Fruit fly (Drosophila melanogaster) whole organism, wandering third instar larva: ENCODE results near the gene Shawl.
A peak's percentile ranks its signal among the peaks of the same experiment; 100 is the strongest.

Experiments
- Abd-B ChIP-seq: fragments of >200 bp; optimal IDR thresholded peaks from 2 replicates; lab custom pipeline; 2017; ENCODE audit warnings: missing biosample characterization, missing genetic modification characterization
- CG32264 ChIP-seq: fragments of 200-800 bp; sonication (Bioruptor generic); optimal IDR thresholded peaks from 2 replicates; lab custom pipeline; 2016; ENCODE audit warnings: missing biosample characterization, missing genetic modification characterization
- CG9705 ChIP-seq: fragments of 200-800 bp; sonication (Bioruptor generic); optimal IDR thresholded peaks from 2 replicates; lab custom pipeline; 2018; ENCODE audit warnings: missing biosample characterization, mild to moderate bottlenecking, missing genetic modification characterization
- CrebA ChIP-seq: fragments of 200-800 bp; sonication (Bioruptor generic); optimal IDR thresholded peaks from 2 replicates; lab custom pipeline; 2016; ENCODE audit warnings: missing biosample characterization, mild to moderate bottlenecking, missing genetic modification characterization, borderline replicate concordance
- Dfd ChIP-seq: fragments of >200 bp; optimal IDR thresholded peaks from 2 replicates; lab custom pipeline; 2017; ENCODE audit warnings: missing biosample characterization, missing genetic modification characterization
- Dif ChIP-seq: fragments of 200-275, 200-300 bp; sonication (Bioruptor generic); optimal IDR thresholded peaks from 2 replicates; lab custom pipeline; 2018; ENCODE audit warnings: missing biosample characterization, missing genetic modification characterization; ENCODE audit not compliant: partially characterized antibody
- GATAd ChIP-seq: sonication (Bioruptor generic); optimal IDR thresholded peaks from 2 replicates; lab custom pipeline; 2016; ENCODE audit warnings: missing biosample characterization, missing genetic modification characterization
- HLH106 ChIP-seq: fragments of 200-800 bp; optimal IDR thresholded peaks from 3 replicates; lab custom pipeline; 2019; ENCODE audit warnings: missing biosample characterization, mild to moderate bottlenecking, missing genetic modification characterization, moderate library complexity
- Hnf4 ChIP-seq: fragments of 200-800 bp; sonication (Bioruptor generic); optimal IDR thresholded peaks from 2 replicates; lab custom pipeline; 2016; ENCODE audit warnings: missing biosample characterization, mild to moderate bottlenecking, missing genetic modification characterization
- Hr78 ChIP-seq: fragments of >200 bp; optimal IDR thresholded peaks from 2 replicates; lab custom pipeline; 2017; ENCODE audit warnings: missing biosample characterization, missing genetic modification characterization
- Hr83 ChIP-seq: fragments of 200-300 bp; sonication (Bioruptor generic); optimal IDR thresholded peaks from 2 replicates; lab custom pipeline; 2016; ENCODE audit warnings: missing biosample characterization, mild to moderate bottlenecking, missing genetic modification characterization, moderate library complexity; ENCODE audit not compliant: poor library complexity, severe bottlenecking
- Myc ChIP-seq: fragments of >200 bp; optimal IDR thresholded peaks from 2 replicates; lab custom pipeline; 2017
- N ChIP-seq: fragments of >200 bp; optimal IDR thresholded peaks from 2 replicates; lab custom pipeline; 2018; ENCODE audit warnings: missing biosample characterization, missing external identifiers, missing genetic modification characterization
- OdsH ChIP-seq: fragments of 200-800 bp; sonication (Bioruptor generic); optimal IDR thresholded peaks from 2 replicates; lab custom pipeline; 2016; ENCODE audit warnings: missing biosample characterization, mild to moderate bottlenecking, missing genetic modification characterization
- Rel ChIP-seq, 2 experiments: fragments of 200-800 bp; sonication (Bioruptor generic) in 1 of 2; optimal IDR thresholded peaks; 2 replicates in 1 of 2; 3 replicates in 1 of 2; lab custom pipeline; 2016 to 2019; ENCODE audit warnings: mild to moderate bottlenecking in 2 of 2, missing biosample characterization in 2 of 2, missing genetic modification characterization in 2 of 2, moderate library complexity in 1 of 2
- Sp1 ChIP-seq: fragments of 200-800 bp; sonication (Bioruptor generic); optimal IDR thresholded peaks from 3 replicates; lab custom pipeline; 2019; ENCODE audit warnings: missing biosample characterization, mild to moderate bottlenecking, missing genetic modification characterization, moderate library complexity
- Vsx2 ChIP-seq: fragments of 200-300, 225-300 bp; sonication (Bioruptor generic); optimal IDR thresholded peaks from 2 replicates; lab custom pipeline; 2018; ENCODE audit warnings: missing biosample characterization, missing genetic modification characterization; ENCODE audit not compliant: partially characterized antibody
- br ChIP-seq: fragments of 200-800 bp; sonication (Bioruptor generic); optimal IDR thresholded peaks from 2 replicates; lab custom pipeline; 2016; ENCODE audit warnings: missing biosample characterization, missing genetic modification characterization
- dl ChIP-seq, 2 experiments: fragments of 175-275, 200-275 bp in 1 of 2; fragments of 200-275 bp in 1 of 2; sonication (Bioruptor generic); optimal IDR thresholded peaks; lab custom pipeline; 2018; ENCODE audit warnings: mild to moderate bottlenecking in 2 of 2, missing biosample characterization in 2 of 2, missing genetic modification characterization in 2 of 2, moderate library complexity in 2 of 2; ENCODE audit not compliant: partially characterized antibody in 2 of 2, insufficient read depth in 1 of 2
- dmrt93B ChIP-seq: fragments of 200-800 bp; sonication (Bioruptor generic); optimal IDR thresholded peaks from 2 replicates; lab custom pipeline; 2018; ENCODE audit warnings: missing biosample characterization, mild to moderate bottlenecking, missing genetic modification characterization
- ey ChIP-seq: fragments of 200-800 bp; sonication (Bioruptor generic); optimal IDR thresholded peaks from 2 replicates; lab custom pipeline; 2016; ENCODE audit warnings: missing biosample characterization, missing genetic modification characterization
- foxo ChIP-seq, 2 experiments: fragments of 200-800 bp; sonication (Bioruptor generic); optimal IDR thresholded peaks; 2 replicates in 1 of 2; 3 replicates in 1 of 2; lab custom pipeline; 2016 to 2017; ENCODE audit warnings: missing biosample characterization in 2 of 2, missing genetic modification characterization in 2 of 2
- fru ChIP-seq: fragments of 200-800 bp; sonication (Bioruptor generic); optimal IDR thresholded peaks from 3 replicates; lab custom pipeline; 2016; ENCODE audit warnings: missing biosample characterization, mild to moderate bottlenecking, missing genetic modification characterization
- h ChIP-seq: fragments of 200-800 bp; sonication (Bioruptor generic); optimal IDR thresholded peaks from 3 replicates; lab custom pipeline; 2016; ENCODE audit warnings: missing biosample characterization, mild to moderate bottlenecking, missing genetic modification characterization
- jim ChIP-seq: fragments of 175-275, 200-325 bp; sonication (Bioruptor generic); optimal IDR thresholded peaks from 2 replicates; lab custom pipeline; 2016; ENCODE audit warnings: missing biosample characterization, mild to moderate bottlenecking, missing genetic modification characterization
- pan ChIP-seq: fragments of >200 bp; optimal IDR thresholded peaks from 2 replicates; lab custom pipeline; 2017
- psq ChIP-seq: fragments of 200-800 bp; sonication (Bioruptor generic); optimal IDR thresholded peaks from 3 replicates; lab custom pipeline; 2017; ENCODE audit warnings: missing biosample characterization, mild to moderate bottlenecking, missing genetic modification characterization, moderate library complexity
- rgr ChIP-seq: fragments of 200-800 bp; sonication (Bioruptor generic); optimal IDR thresholded peaks from 3 replicates; lab custom pipeline; 2016; ENCODE audit warnings: missing biosample characterization, mild to moderate bottlenecking, missing genetic modification characterization
- sage ChIP-seq: fragments of 200-800 bp; sonication (Bioruptor generic); optimal IDR thresholded peaks from 2 replicates; lab custom pipeline; 2016; ENCODE audit warnings: missing biosample characterization, mild to moderate bottlenecking, missing genetic modification characterization
- tai ChIP-seq: sonication (Bioruptor generic); optimal IDR thresholded peaks from 2 replicates; lab custom pipeline; 2016; ENCODE audit warnings: missing biosample characterization, missing genetic modification characterization
- usp ChIP-seq: fragments of >200 bp; optimal IDR thresholded peaks from 2 replicates; lab custom pipeline; 2017; ENCODE audit warnings: missing biosample characterization, missing genetic modification characterization

Gene Shawl

DNA sequence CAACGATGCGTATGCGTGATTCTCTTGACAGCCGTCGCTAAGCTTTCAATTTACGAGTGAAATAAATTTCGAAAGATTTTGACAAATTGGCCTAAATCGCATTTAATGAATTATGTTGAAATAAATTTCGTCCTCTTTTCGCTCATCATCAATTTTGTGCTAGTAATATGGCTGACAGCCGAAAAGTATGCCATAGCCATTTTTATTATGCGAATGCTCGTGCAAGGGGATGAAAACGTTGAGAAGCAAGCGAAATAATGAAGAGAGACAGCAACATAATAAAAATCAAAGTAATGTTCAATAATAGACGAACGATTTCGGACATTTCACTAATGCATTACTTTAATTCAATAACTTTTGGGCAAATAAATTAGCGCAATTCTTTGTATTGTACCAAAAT is 28.7 kb downstream of the Shawl start:
- no peak for TF ChIP-seq Rel (GFP tag; optimal IDR thresholded peaks at IDR 0.05; lab: Kevin White, UChicago)
- no peak for TF ChIP-seq Rel (tag; optimal IDR thresholded peaks at IDR 0.05; lab: Kevin White, UChicago)
- no peak for TF ChIP-seq N
- TF ChIP-seq Sp1 (GFP tag; lab: Kevin White, UChicago), result no peak
- TF ChIP-seq GATAd (GFP tag; lab: Kevin White, UChicago), result no peak
- no peak for TF ChIP-seq OdsH (GFP tag; lab: Kevin White, UChicago)
- no peak for TF ChIP-seq CG32264 (GFP tag; lab: Kevin White, UChicago)
- TF ChIP-seq br, result no peak
- no peak for TF ChIP-seq ey (GFP tag; lab: Kevin White, UChicago)
- no peak for TF ChIP-seq rgr (GFP tag; lab: Kevin White, UChicago)
- TF ChIP-seq Hnf4, result no peak
- no peak for TF ChIP-seq dl (GFP tag; optimal IDR thresholded peaks at IDR 0.05; lab: Kevin White, UChicago; ENCODE audit: insufficient read depth in 1 of 2, partially characterized antibody in 2 of 2)
- no peak for TF ChIP-seq jim (GFP tag; lab: Kevin White, UChicago)
- no peak for TF ChIP-seq dmrt93B
- TF ChIP-seq fru, result no peak
- no peak for TF ChIP-seq Myc (lab: Kevin White, UChicago)
- TF ChIP-seq foxo (GFP tag; optimal IDR thresholded peaks at IDR 0.05; lab: Kevin White, UChicago), result no peak
- TF ChIP-seq pan (lab: Kevin White, UChicago), result no peak
- no peak for TF ChIP-seq CrebA (GFP tag; lab: Kevin White, UChicago)
- TF ChIP-seq Vsx2 (GFP tag; lab: Kevin White, UChicago), result no peak

dm6 chr2L:9377789-9378188 is 37.2 kb downstream of the Shawl start:
- no peak for TF ChIP-seq Hr83 (GFP tag; lab: Kevin White, UChicago)
- TF ChIP-seq Dfd, result peak; percentile 1
- TF ChIP-seq, all 38 proteins: peak for 1

- peak; percentile 62 for TF ChIP-seq Dfd
- TF ChIP-seq tai (GFP tag; lab: Kevin White, UChicago), result no peak
Observed at dm6 chr2L:9369724-9370123, 45.2 kb downstream of the Shawl start.

DNA sequence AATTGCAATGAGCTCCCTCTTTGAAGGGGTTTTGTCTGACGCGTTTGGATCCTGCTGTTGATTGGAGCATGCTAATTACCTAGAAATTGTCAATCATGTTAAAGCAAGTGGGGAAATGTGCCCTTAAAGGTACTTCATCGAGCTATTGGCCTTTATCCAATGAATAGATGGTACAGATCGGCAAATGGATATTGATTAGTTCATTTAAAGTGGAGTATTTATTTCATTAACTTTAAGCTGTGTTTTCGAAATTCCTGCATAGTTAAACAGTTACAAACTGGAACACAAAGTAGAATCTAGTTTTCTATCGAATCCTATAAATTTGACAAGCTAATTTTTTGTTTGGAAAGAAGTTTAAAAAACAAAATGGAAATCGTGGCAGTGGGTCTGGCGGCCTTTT is 47.6 kb downstream of the Shawl start, which contains the start of gene CG34181:
CG34181 (plus strand) TSS at position 301 of the 400 bp plus-strand sequence.
- no peak for TF ChIP-seq dl (GFP tag; optimal IDR thresholded peaks at IDR 0.05; lab: Kevin White, UChicago; ENCODE audit: insufficient read depth in 1 of 2, partially characterized antibody in 2 of 2)
- no peak for TF ChIP-seq fru
- no peak for TF ChIP-seq pan (lab: Kevin White, UChicago)
- TF ChIP-seq Abd-B (GFP tag; lab: Kevin White, UChicago), result no peak
- TF ChIP-seq HLH106 (tag; lab: Kevin White, UChicago), result no peak
- no peak for TF ChIP-seq sage (GFP tag; lab: Kevin White, UChicago)
- TF ChIP-seq CrebA (GFP tag; lab: Kevin White, UChicago), result no peak
- no peak for TF ChIP-seq usp (GFP tag; lab: Kevin White, UChicago)
- TF ChIP-seq Hr78 (GFP tag; lab: Kevin White, UChicago), result no peak
- TF ChIP-seq Hnf4, result no peak
- TF ChIP-seq Myc (lab: Kevin White, UChicago), result no peak
- TF ChIP-seq br, result no peak
- TF ChIP-seq Vsx2 (GFP tag; lab: Kevin White, UChicago), result no peak
- TF ChIP-seq Dif (GFP tag; lab: Kevin White, UChicago), result no peak
- TF ChIP-seq h (GFP tag; lab: Kevin White, UChicago), result no peak
- no peak for TF ChIP-seq psq
- no peak for TF ChIP-seq jim (GFP tag; lab: Kevin White, UChicago)

- no peak for TF ChIP-seq br
- no peak for TF ChIP-seq dmrt93B
- no peak for TF ChIP-seq h (GFP tag; lab: Kevin White, UChicago)
- no peak for TF ChIP-seq CG9705 (GFP tag; lab: Kevin White, UChicago)
- TF ChIP-seq sage (GFP tag; lab: Kevin White, UChicago), result no peak
- TF ChIP-seq dl (GFP tag; optimal IDR thresholded peaks at IDR 0.05; lab: Kevin White, UChicago; ENCODE audit: insufficient read depth in 1 of 2, partially characterized antibody in 2 of 2), result no peak
Observed at dm6 chr2L:9350170-9350569, 64.8 kb downstream of the Shawl start, which contains the start of gene CG13110. CG13110 (plus strand) TSS chr2L:9350470.
